Fruit fly (Drosophila melanogaster): Measurements from ENCODE around the gene CG11498.

The CG11498 gene

DNA sequence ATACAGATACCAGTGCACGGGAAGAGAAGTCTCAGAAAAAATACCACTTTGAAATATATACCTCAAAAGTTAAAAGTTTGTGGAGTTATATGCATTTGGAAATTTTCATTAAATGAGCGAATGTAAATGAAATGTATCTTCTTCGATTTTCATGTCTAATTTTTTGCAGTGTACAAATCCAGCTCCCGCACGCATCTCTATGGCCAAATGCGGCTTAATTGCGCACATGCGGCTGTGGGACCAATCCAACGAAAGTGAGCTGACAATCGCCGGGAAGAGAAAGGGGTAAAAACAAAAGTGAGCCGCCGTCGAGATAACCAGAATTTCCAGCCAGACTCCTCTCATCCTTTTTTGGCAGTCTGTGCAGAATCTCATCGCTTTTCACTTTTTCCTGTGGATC, 3.9 kb upstream of the CG11498 start (continued):
- no peak for TF ChIP-seq CG17568 (GFP tag; optimal IDR thresholded peaks at IDR 0.05)
- no peak for TF ChIP-seq CG8924 (tag; optimal IDR thresholded peaks at IDR 0.05)
- TF ChIP-seq D19A (tag; optimal IDR thresholded peaks at IDR 0.05) = no peak
- TF ChIP-seq fru (optimal IDR thresholded peaks at IDR 0.05) = no peak
- TF ChIP-seq crc (GFP tag; optimal IDR thresholded peaks at IDR 0.05) = no peak
- TF ChIP-seq Mrtf (GFP tag; IDR thresholded peaks at IDR 0.05) = peak; percentile 31; the same call in 1 of the 3 replicates
- no peak for TF ChIP-seq CG14050 (GFP tag; IDR thresholded peaks at IDR 0.05)
- peak; percentile 54; the same call in 2 of the 3 replicates for TF ChIP-seq zfh1 (GFP tag; IDR thresholded peaks at IDR 0.05)
- no peak for TF ChIP-seq nom (GFP tag; optimal IDR thresholded peaks at IDR 0.05)
- 0 out of 3 replicates have a peak, but pooled peaks have one; percentile 56 for TF ChIP-seq ken (GFP tag; IDR thresholded peaks at IDR 0.05)
- no peak for TF ChIP-seq CG3838 (GFP tag; optimal IDR thresholded peaks at IDR 0.05)
- TF ChIP-seq NfI (GFP tag; optimal IDR thresholded peaks at IDR 0.05) = no peak
- TF ChIP-seq jumu (GFP tag; optimal IDR thresholded peaks at IDR 0.05) = no peak
- TF ChIP-seq CG13624 (GFP tag; optimal IDR thresholded peaks at IDR 0.05) = no peak
- TF ChIP-seq Side (GFP tag; optimal IDR thresholded peaks at IDR 0.05) = no peak
- no peak for TF ChIP-seq CG6813 (GFP tag; optimal IDR thresholded peaks at IDR 0.05)
- TF ChIP-seq sd (tag; optimal IDR thresholded peaks at IDR 0.05) = no peak
- no peak for TF ChIP-seq NK7.1 (GFP tag; optimal IDR thresholded peaks at IDR 0.05)
- TF ChIP-seq ham (GFP tag; IDR thresholded peaks at IDR 0.05) = no peak
- no peak for TF ChIP-seq NC2β (GFP tag; optimal IDR thresholded peaks at IDR 0.05)
- no peak for TF ChIP-seq CG17186 (GFP tag; optimal IDR thresholded peaks at IDR 0.05)
- no peak for TF ChIP-seq E2f2 (GFP tag; IDR thresholded peaks at IDR 0.05)

- no peak for TF ChIP-seq CG10321 (GFP tag; IDR thresholded peaks at IDR 0.05)
- no peak for TF ChIP-seq CG11696 (GFP tag; IDR thresholded peaks at IDR 0.05)
- TF ChIP-seq mld (GFP tag; IDR thresholded peaks at IDR 0.05; ENCODE audit: partially characterized antibody) = no peak
- no peak for TF ChIP-seq jumu (GFP tag; optimal IDR thresholded peaks at IDR 0.05)
- no peak for TF ChIP-seq CG4707 (GFP tag; optimal IDR thresholded peaks at IDR 0.05)
- TF ChIP-seq Side (GFP tag; optimal IDR thresholded peaks at IDR 0.05) = no peak
- no peak for TF ChIP-seq CG18599 (GFP tag; optimal IDR thresholded peaks at IDR 0.05)
- TF ChIP-seq row (GFP tag; IDR thresholded peaks at IDR 0.05) = no peak
- no peak for TF ChIP-seq CG32772 (GFP tag; IDR thresholded peaks at IDR 0.05)
- no peak for TF ChIP-seq CG15479 (GFP tag; optimal IDR thresholded peaks at IDR 0.05)
- no peak for TF ChIP-seq da (GFP tag; optimal IDR thresholded peaks at IDR 0.05)
- no peak for TF ChIP-seq Trl (optimal IDR thresholded peaks at IDR 0.05)
- no peak for TF ChIP-seq Trl (GFP tag; optimal IDR thresholded peaks at IDR 0.05)
- TF ChIP-seq CG10366 (GFP tag; IDR thresholded peaks at IDR 0.05) = no peak
- no peak for TF ChIP-seq ac (GFP tag; optimal IDR thresholded peaks at IDR 0.05)
- TF ChIP-seq CG4404 (GFP tag; IDR thresholded peaks at IDR 0.05) = no peak
- TF ChIP-seq fd102C (GFP tag; optimal IDR thresholded peaks at IDR 0.05) = no peak
- TF ChIP-seq pros (GFP tag; optimal IDR thresholded peaks at IDR 0.05) = no peak
- no peak for TF ChIP-seq stc (GFP tag; IDR thresholded peaks at IDR 0.05)
- TF ChIP-seq CG8944 (GFP tag; optimal IDR thresholded peaks at IDR 0.05) = no peak
- no peak for TF ChIP-seq ttk (GFP tag; IDR thresholded peaks at IDR 0.05)
Observed at dm6 chr3R:30163228-30163627, 3.0 kb upstream of the CG11498 start.

dm6 chr3R:30153864-30154263, 6.4 kb downstream of the CG11498 start:
- 0 out of 2 replicates have a peak, but pooled peaks have one; percentile 34 for TF ChIP-seq CG42726 (GFP tag; IDR thresholded peaks at IDR 0.05; ENCODE audit: partially characterized antibody)
- no peak for TF ChIP-seq org-1 (GFP tag; optimal IDR thresholded peaks at IDR 0.05)
- TF ChIP-seq CG3847 (GFP tag; IDR thresholded peaks at IDR 0.05) = no peak
- TF ChIP-seq CG7271 (tag; optimal IDR thresholded peaks at IDR 0.05) = no peak
- no peak for TF ChIP-seq Gsc (GFP tag; IDR thresholded peaks at IDR 0.05)
- TF ChIP-seq unc-4 (GFP tag; IDR thresholded peaks at IDR 0.05; ENCODE audit: partially characterized antibody) = no peak
- TF ChIP-seq sc (optimal IDR thresholded peaks at IDR 0.05) = no peak
- no peak for TF ChIP-seq sc (GFP tag; optimal IDR thresholded peaks at IDR 0.05)
- TF ChIP-seq scrt (GFP tag; optimal IDR thresholded peaks at IDR 0.05) = no peak
- peak; percentile 30; the same call in 1 of the 3 replicates for TF ChIP-seq HLH4C (GFP tag; IDR thresholded peaks at IDR 0.05; ENCODE audit: partially characterized antibody)
- TF ChIP-seq Kr (GFP tag; optimal IDR thresholded peaks at IDR 0.05) = no peak
- 0 out of 2 replicates have a peak, but pooled peaks have one; percentile 22 for TF ChIP-seq bbx (GFP tag; IDR thresholded peaks at IDR 0.05; ENCODE audit: partially characterized antibody)
